Worm (Caenorhabditis elegans) whole organism, late embryonic: ENCODE results near the gene W01A11.7.

ENCODE experiments used
- C08G9.2 ChIP-seq: sonication (generic microtip); optimal IDR thresholded peaks from 2 replicates; lab custom pipeline; 2016; ENCODE audit warnings: mild to moderate bottlenecking, missing genetic modification characterization, moderate library complexity, missing compliant biosample characterization
- C38D4.7 ChIP-seq: fragments of 200-800 bp; sonication (Bioruptor generic); optimal IDR thresholded peaks from 2 replicates; lab custom pipeline; 2018; ENCODE audit warnings: mild to moderate bottlenecking, missing genetic modification characterization, moderate library complexity, missing compliant biosample characterization
- K09A11.1 ChIP-seq: sonication (generic microtip); optimal IDR thresholded peaks from 2 replicates; lab custom pipeline; 2017; ENCODE audit warnings: antibody characterized with exemption, mild to moderate bottlenecking, missing genetic modification characterization, missing compliant biosample characterization; ENCODE audit not compliant: insufficient read depth
- Y22D7AL.16 ChIP-seq: sonication (generic microtip); optimal IDR thresholded peaks from 2 replicates; lab custom pipeline; 2016; ENCODE audit warnings: missing genetic modification characterization, missing compliant biosample characterization
- ahr-1 ChIP-seq: sonication (generic microtip); optimal IDR thresholded peaks from 2 replicates; lab custom pipeline; 2016; ENCODE audit warnings: missing genetic modification characterization, missing compliant biosample characterization
- ceh-18 ChIP-seq: sonication (generic microtip); optimal IDR thresholded peaks from 2 replicates; lab custom pipeline; 2016; ENCODE audit warnings: missing genetic modification characterization, missing compliant biosample characterization
- ceh-2 ChIP-seq: sonication (generic microtip); optimal IDR thresholded peaks from 2 replicates; lab custom pipeline; 2016; ENCODE audit warnings: missing genotype, missing genetic modification characterization, missing compliant biosample characterization
- ceh-31 ChIP-seq: sonication (generic microtip); optimal IDR thresholded peaks from 2 replicates; lab custom pipeline; 2016; ENCODE audit warnings: missing genetic modification characterization, missing compliant biosample characterization
- ceh-34 ChIP-seq: sonication (generic microtip); optimal IDR thresholded peaks from 2 replicates; lab custom pipeline; 2016; ENCODE audit warnings: mild to moderate bottlenecking, missing genetic modification characterization, missing compliant biosample characterization
- ceh-6 ChIP-seq: fragments of 200-800 bp; sonication (Bioruptor generic); optimal IDR thresholded peaks from 2 replicates; lab custom pipeline; 2018; ENCODE audit warnings: mild to moderate bottlenecking, missing genetic modification characterization, missing compliant biosample characterization
- ceh-9 ChIP-seq: sonication (generic microtip); optimal IDR thresholded peaks from 2 replicates; lab custom pipeline; 2016; ENCODE audit warnings: mild to moderate bottlenecking, missing genetic modification characterization, inconsistent platforms, missing compliant biosample characterization
- che-1 ChIP-seq: sonication (generic microtip); optimal IDR thresholded peaks from 2 replicates; lab custom pipeline; 2016; ENCODE audit warnings: mild to moderate bottlenecking, missing genetic modification characterization, missing compliant biosample characterization
- dve-1 ChIP-seq: sonication (generic microtip); optimal IDR thresholded peaks from 2 replicates; lab custom pipeline; 2017; ENCODE audit warnings: antibody characterized with exemption, mild to moderate bottlenecking, missing genetic modification characterization, missing compliant biosample characterization
- elt-2 ChIP-seq: sonication (generic microtip); optimal IDR thresholded peaks from 2 replicates; lab custom pipeline; 2016; ENCODE audit warnings: missing genetic modification reagents, missing genetic modification characterization, missing compliant biosample characterization
- ets-4 ChIP-seq: sonication (generic microtip); optimal IDR thresholded peaks from 2 replicates; lab custom pipeline; 2016; ENCODE audit warnings: missing genetic modification characterization, missing compliant biosample characterization
- fkh-6 ChIP-seq: sonication (generic microtip); optimal IDR thresholded peaks from 2 replicates; lab custom pipeline; 2016; ENCODE audit warnings: missing genetic modification characterization, missing compliant biosample characterization
- hlh-13 ChIP-seq: fragments of 200-800 bp; sonication (Bioruptor generic); optimal IDR thresholded peaks from 2 replicates; lab custom pipeline; 2018; ENCODE audit warnings: mild to moderate bottlenecking, missing genetic modification characterization, missing compliant biosample characterization
- hlh-30 ChIP-seq: sonication (generic microtip); optimal IDR thresholded peaks from 2 replicates; lab custom pipeline; 2017; ENCODE audit warnings: antibody characterized with exemption, missing genetic modification characterization, missing compliant biosample characterization; ENCODE audit not compliant: insufficient read depth
- lin-11 ChIP-seq: fragments of 200-800 bp; sonication (Bioruptor generic); optimal IDR thresholded peaks from 2 replicates; lab custom pipeline; 2018; ENCODE audit warnings: mild to moderate bottlenecking, missing genetic modification characterization, missing compliant biosample characterization
- madf-2 ChIP-seq: sonication (generic microtip); optimal IDR thresholded peaks from 2 replicates; lab custom pipeline; 2017; ENCODE audit warnings: missing genetic modification characterization, missing compliant biosample characterization
- nfya-1 ChIP-seq: sonication (generic microtip); optimal IDR thresholded peaks from 2 replicates; lab custom pipeline; 2017; ENCODE audit warnings: missing genetic modification characterization, mild to moderate bottlenecking, missing compliant biosample characterization, antibody characterized with exemption, moderate library complexity
- nhr-11 ChIP-seq: fragments of 150-350 bp; optimal IDR thresholded peaks from 2 replicates; lab custom pipeline; 2014; ENCODE audit warnings: missing biosample characterization, missing genetic modification characterization
- nhr-232 ChIP-seq: sonication (generic microtip); optimal IDR thresholded peaks from 2 replicates; lab custom pipeline; 2016; ENCODE audit warnings: missing genetic modification characterization, missing compliant biosample characterization
- npax-4 ChIP-seq: sonication (generic microtip); optimal IDR thresholded peaks from 2 replicates; lab custom pipeline; 2016; ENCODE audit warnings: missing genetic modification characterization, missing compliant biosample characterization
- pha-2 ChIP-seq: sonication (generic microtip); optimal IDR thresholded peaks from 2 replicates; lab custom pipeline; 2017; ENCODE audit warnings: mild to moderate bottlenecking, missing genetic modification characterization, missing compliant biosample characterization
- pha-4 ChIP-seq: fragments of 150-350 bp; optimal IDR thresholded peaks from 2 replicates; lab custom pipeline; 2018; ENCODE audit warnings: missing biosample characterization, missing genetic modification reagents, missing genetic modification characterization
- pqm-1 ChIP-seq: sonication (generic microtip); optimal IDR thresholded peaks from 2 replicates; lab custom pipeline; 2016; ENCODE audit warnings: missing genetic modification characterization, missing compliant biosample characterization
- pros-1 ChIP-seq: fragments of 150-350 bp; optimal IDR thresholded peaks from 2 replicates; lab custom pipeline; 2014; ENCODE audit warnings: missing biosample characterization, missing genetic modification reagents, missing genetic modification characterization
- ref-2 ChIP-seq: sonication (generic microtip); optimal IDR thresholded peaks from 2 replicates; lab custom pipeline; 2016; ENCODE audit warnings: missing genetic modification characterization, missing compliant biosample characterization
- sdc-2 ChIP-seq: sonication (generic microtip); optimal IDR thresholded peaks from 2 replicates; lab custom pipeline; 2016; ENCODE audit warnings: missing genotype, missing genetic modification characterization, missing compliant biosample characterization
- sox-4 ChIP-seq: sonication (generic microtip); optimal IDR thresholded peaks from 2 replicates; lab custom pipeline; 2017; ENCODE audit warnings: mild to moderate bottlenecking, missing genetic modification characterization, inconsistent platforms, missing compliant biosample characterization
- tbx-2 ChIP-seq: sonication (generic microtip); optimal IDR thresholded peaks from 2 replicates; lab custom pipeline; 2016; ENCODE audit warnings: missing genetic modification characterization, missing compliant biosample characterization
- ttx-3 ChIP-seq: sonication (generic microtip); optimal IDR thresholded peaks from 2 replicates; lab custom pipeline; 2016; ENCODE audit warnings: missing genetic modification reagents, missing genetic modification characterization, missing compliant biosample characterization
- unc-42 ChIP-seq: sonication (generic microtip); optimal IDR thresholded peaks from 2 replicates; lab custom pipeline; 2016; ENCODE audit warnings: missing genotype, missing genetic modification characterization, missing compliant biosample characterization

W01A11.7 gene

ce11 chrV:6493821-6494220 lies 11.4 kb downstream of the W01A11.7 start, which contains the start of gene cpt-6:
Gene cpt-6 (minus strand): TSS chrV:6493921.
- peak; percentile 42 for TF ChIP-seq nhr-11
- no peak for TF ChIP-seq lin-11 (tag; lab: Kevin White, UChicago)
- TF ChIP-seq, all 69 proteins: peak for 1

ce11 chrV:6492497-6492896 lies 12.7 kb downstream of the W01A11.7 start:
- TF ChIP-seq K09A11.1 (tag; lab: Kevin White, UChicago) (no peak), ceh-6 (GFP tag; lab: Kevin White, UChicago) (no peak), elt-2 (tag; lab: Kevin White, UChicago) (peak; percentile 95)

ce11 chrV:6488849-6489248 lies 16.3 kb downstream of the W01A11.7 start, which contains the start of gene lec-10:
Gene lec-10 (minus strand): TSS chrV:6489120.
- TF ChIP-seq dve-1 (tag; lab: Kevin White, UChicago) (no peak), elt-2 (tag; lab: Kevin White, UChicago) (peak; percentile 61)

- TF ChIP-seq ceh-34 (tag; lab: Kevin White, UChicago) (no peak), ahr-1 (tag; lab: Kevin White, UChicago) (no peak), nhr-232 (no peak), hlh-13 (GFP tag; lab: Kevin White, UChicago) (no peak), ceh-2 (tag; lab: Kevin White, UChicago) (no peak), Y22D7AL.16 (tag; lab: Kevin White, UChicago) (no peak), pha-4 (tag; lab: Kevin White, UChicago) (no peak), madf-2 (tag; lab: Kevin White, UChicago) (no peak), lin-11 (tag; lab: Kevin White, UChicago) (no peak), pha-2 (tag; lab: Kevin White, UChicago) (no peak), ttx-3 (tag; lab: Kevin White, UChicago) (no peak), pqm-1 (no peak), pros-1 (tag; lab: Kevin White, UChicago) (no peak), ref-2 (tag; lab: Kevin White, UChicago) (no peak), fkh-6 (no peak), sox-4 (tag; lab: Kevin White, UChicago) (no peak), C38D4.7 (GFP tag; lab: Kevin White, UChicago) (no peak), ets-4 (tag; lab: Kevin White, UChicago) (no peak), sdc-2 (no peak)
These were observed 17.3 kb downstream of the W01A11.7 start for ce11 chrV:6487878-6488277.

- TF ChIP-seq ceh-31 (peak; percentile 62), unc-42 (peak; percentile 6), ets-4 (tag; lab: Kevin White, UChicago) (no peak), tbx-2 (peak; percentile 45), ref-2 (tag; lab: Kevin White, UChicago) (peak; percentile 14), K09A11.1 (tag; lab: Kevin White, UChicago) (no peak)
- TF ChIP-seq, all 69 proteins: peak for 4
These were observed 20.1 kb downstream of the W01A11.7 start for ce11 chrV:6485109-6485508.

- no peak for TF ChIP-seq C08G9.2
These were observed 29.2 kb downstream of the W01A11.7 start for ce11 chrV:6476026-6476425.

- TF ChIP-seq pqm-1 (no peak), che-1 (tag; lab: Kevin White, UChicago) (no peak), npax-4 (tag; lab: Kevin White, UChicago) (no peak), nfya-1 (tag; lab: Kevin White, UChicago) (no peak), ceh-18 (tag; lab: Kevin White, UChicago) (no peak), nhr-11 (no peak), ahr-1 (tag; lab: Kevin White, UChicago) (no peak), ceh-9 (tag; lab: Kevin White, UChicago) (no peak), hlh-30 (tag; lab: Kevin White, UChicago) (no peak)
These were observed 34.0 kb downstream of the W01A11.7 start for ce11 chrV:6471208-6471607.
